Fruit fly (Drosophila melanogaster) whole organism, prepupa: ENCODE measurements around the gene Tep4.

Experiments used
- CG11294 ChIP-seq: fragments of 200-800 bp; sonication (Bioruptor generic); IDR thresholded peaks from 2 replicates; pipeline ENCODE4 v1.3.6; 2022; ENCODE audit warnings: missing biosample characterization, missing genetic modification characterization
- CG16779 ChIP-seq: fragments of 200-800 bp; sonication (Bioruptor generic); optimal IDR thresholded peaks from 3 replicates; lab custom pipeline; 2017; ENCODE audit warnings: missing biosample characterization, mild to moderate bottlenecking, missing genetic modification characterization
- CG32006 ChIP-seq: fragments of 200-800 bp; sonication (Bioruptor generic); optimal IDR thresholded peaks from 3 replicates; lab custom pipeline; 2017; ENCODE audit warnings: missing biosample characterization, mild to moderate bottlenecking, missing genetic modification characterization
- CG3919 ChIP-seq: fragments of 200-800 bp; sonication (Bioruptor generic); optimal IDR thresholded peaks from 3 replicates; lab custom pipeline; 2016; ENCODE audit warnings: missing biosample characterization, missing genetic modification characterization
- CG7368 ChIP-seq: fragments of 200-800 bp; sonication (Bioruptor generic); optimal IDR thresholded peaks from 3 replicates; lab custom pipeline; 2016; ENCODE audit warnings: missing biosample characterization, missing genetic modification characterization
- CG8119 ChIP-seq: fragments of 200-800 bp; sonication (Bioruptor generic); IDR thresholded peaks from 3 replicates; pipeline ENCODE4 v1.3.6; 2022; ENCODE audit warnings: missing biosample characterization, missing genetic modification characterization
- Gug ChIP-seq: fragments of 200-800 bp; sonication (Bioruptor generic); IDR thresholded peaks from 2 replicates; pipeline ENCODE4 v1.3.6; 2022; ENCODE audit warnings: missing biosample characterization, missing genetic modification characterization
- Lpt ChIP-seq: fragments of 200-800 bp; sonication (Bioruptor generic); optimal IDR thresholded peaks from 3 replicates; lab custom pipeline; 2016; ENCODE audit warnings: missing biosample characterization, missing genetic modification characterization
- acj6 ChIP-seq: fragments of 200-800 bp; sonication (Bioruptor generic); optimal IDR thresholded peaks from 3 replicates; lab custom pipeline; 2016; ENCODE audit warnings: missing biosample characterization, missing genetic modification characterization
- cyc ChIP-seq: fragments of 200-800 bp; sonication (Bioruptor generic); optimal IDR thresholded peaks from 3 replicates; lab custom pipeline; 2016; ENCODE audit warnings: missing biosample characterization, missing genetic modification characterization
- fd59A ChIP-seq: fragments of 200-800 bp; sonication (Bioruptor generic); optimal IDR thresholded peaks from 2 replicates; lab custom pipeline; 2017; ENCODE audit warnings: missing biosample characterization, mild to moderate bottlenecking, missing genetic modification characterization, missing genetic modification reagents

DNA sequence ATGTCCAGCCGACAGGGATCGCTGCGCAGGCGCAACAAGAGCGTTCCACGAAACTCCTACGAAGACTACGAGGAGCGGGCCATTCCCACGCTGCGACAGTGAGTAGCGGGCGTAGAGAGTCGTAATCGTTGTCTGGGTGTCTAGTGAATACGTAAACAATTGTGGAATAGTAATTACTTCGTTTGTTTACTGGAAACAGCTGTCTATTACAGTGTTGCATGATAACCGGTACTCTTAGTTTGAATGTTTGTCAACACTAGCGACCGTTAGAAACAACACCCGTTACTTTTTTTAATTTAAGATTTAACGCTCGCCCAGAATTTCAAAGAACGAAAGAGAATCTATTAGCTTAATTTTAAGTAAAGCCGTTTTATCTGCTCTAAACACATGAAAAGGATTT lies 18.2 kb upstream of the Tep4 start, which contains the start of gene CG10165:
- TF ChIP-seq CG32006 (no peak), CG11294 (GFP tag; lab: Robert Waterston, UW) (no peak), cyc (GFP tag; lab: Kevin White, UChicago) (no peak), fd59A (no peak), CG16779 (tag; lab: Kevin White, UChicago) (no peak), Lpt (GFP tag; lab: Kevin White, UChicago) (no peak), CG3919 (GFP tag; lab: Kevin White, UChicago) (no peak), CG8119 (GFP tag; lab: Robert Waterston, UW) (no peak), acj6 (GFP tag; lab: Kevin White, UChicago) (no peak), Gug (GFP tag; lab: Robert Waterston, UW) (no peak), CG7368 (GFP tag; lab: Kevin White, UChicago) (no peak)
